Worm (Caenorhabditis elegans) whole organism, L4 larva: ENCODE measurements around the gene qars-1.
"Not testable (repeated sequence)": the region's sequence is repeated elsewhere in the genome, so short reads cannot be mapped to it uniquely, and the experiment has no call there.

ENCODE experiments used
- D1046.2 ChIP-seq: fragments of 200-800 bp; sonication (Bioruptor generic); IDR thresholded peaks from 2 replicates; pipeline ENCODE4 v1.3.6; 2022; ENCODE audit warnings: missing genetic modification characterization, missing compliant biosample characterization
- F49E8.2 ChIP-seq: sonication (generic microtip); optimal IDR thresholded peaks from 2 replicates; lab custom pipeline; 2016; ENCODE audit warnings: missing compliant biosample characterization, mild to moderate bottlenecking, missing genetic modification characterization, borderline replicate concordance
- Y105C5A.15 ChIP-seq: fragments of 200-800 bp; sonication (Bioruptor generic); IDR thresholded peaks from 2 replicates; pipeline ENCODE4 v1.3.6; 2022; ENCODE audit warnings: missing genetic modification characterization, missing compliant biosample characterization
- Y48G9A.11 ChIP-seq: fragments of 200-800 bp; sonication (Bioruptor generic); IDR thresholded peaks from 2 replicates; pipeline ENCODE4 v1.3.6; 2022; ENCODE audit warnings: missing genetic modification reagents, missing genetic modification characterization, missing compliant biosample characterization
- Y75B8A.6 ChIP-seq: fragments of 200-800 bp; sonication (Bioruptor generic); IDR thresholded peaks from 2 replicates; pipeline ENCODE4 v1.3.6; 2022; ENCODE audit warnings: missing genetic modification reagents, missing genetic modification characterization, missing compliant biosample characterization
- ZK337.2 ChIP-seq: fragments of 200-800 bp; sonication (Bioruptor generic); IDR thresholded peaks from 2 replicates; pipeline ENCODE4 v1.3.6; 2022; ENCODE audit warnings: missing genetic modification reagents, missing genetic modification characterization, missing compliant biosample characterization
- aha-1 ChIP-seq: fragments of 150-350 bp; peaks from one replicate; lab custom pipeline; 2014; ENCODE audit warnings: missing biosample characterization, missing genetic modification characterization
- arid-1 ChIP-seq: fragments of 200-800 bp; sonication (Bioruptor generic); conservative IDR thresholded peaks from 2 replicates; pipeline ENCODE4 v1.3.6; 2022; ENCODE audit warnings: missing genetic modification reagents, missing genetic modification characterization, missing compliant biosample characterization
- ceh-28 ChIP-seq: fragments of 150-350 bp; optimal IDR thresholded peaks from 2 replicates; lab custom pipeline; 2014; ENCODE audit warnings: missing biosample characterization, missing genetic modification reagents, missing genetic modification characterization
- ceh-44 ChIP-seq: fragments of 200-800 bp; sonication (Bioruptor generic); IDR thresholded peaks from 2 replicates; pipeline ENCODE4 v1.3.6; 2022; ENCODE audit warnings: missing genetic modification reagents, missing genetic modification characterization, missing compliant biosample characterization
- ctbp-1 ChIP-seq: fragments of 200-800 bp; sonication (Bioruptor generic); IDR thresholded peaks from 2 replicates; pipeline ENCODE4 v1.3.6; 2022; ENCODE audit warnings: missing genetic modification reagents, missing genetic modification characterization, missing compliant biosample characterization
- daf-19 ChIP-seq: fragments of 200-800 bp; sonication (Bioruptor generic); conservative IDR thresholded peaks from 2 replicates; pipeline ENCODE4 v1.3.6; 2022; ENCODE audit warnings: missing genetic modification characterization, missing compliant biosample characterization
- daf-8 ChIP-seq: fragments of 200-800 bp; sonication (Bioruptor generic); IDR thresholded peaks from 2 replicates; pipeline ENCODE4 v1.3.6; 2022; ENCODE audit warnings: missing genetic modification characterization, missing compliant biosample characterization
- dmd-8 ChIP-seq: fragments of 200-800 bp; sonication (Bioruptor generic); IDR thresholded peaks from 2 replicates; pipeline ENCODE4 v1.3.6; 2022; ENCODE audit warnings: missing genetic modification characterization, missing compliant biosample characterization
- dmd-9 ChIP-seq: fragments of 200-800 bp; sonication (Bioruptor generic); IDR thresholded peaks from 2 replicates; pipeline ENCODE4 v1.3.6; 2022; ENCODE audit warnings: missing genetic modification reagents, missing genetic modification characterization, missing compliant biosample characterization
- egl-43 ChIP-seq: fragments of 200-800 bp; sonication (Bioruptor generic); IDR thresholded peaks from 2 replicates; pipeline ENCODE4 v1.3.6; 2022; ENCODE audit warnings: missing genetic modification reagents, missing genetic modification characterization, missing compliant biosample characterization
- lim-7 ChIP-seq: fragments of 200-800 bp; sonication (Bioruptor generic); IDR thresholded peaks from 2 replicates; pipeline ENCODE4 v1.3.6; 2022; ENCODE audit warnings: missing genetic modification characterization, missing compliant biosample characterization
- lin-1 ChIP-seq: fragments of 200-800 bp; sonication (Bioruptor generic); IDR thresholded peaks from 2 replicates; pipeline ENCODE4 v1.3.6; 2022; ENCODE audit warnings: missing genetic modification reagents, missing genetic modification characterization, missing compliant biosample characterization
- lin-13 ChIP-seq: fragments of 150-350 bp; optimal IDR thresholded peaks from 2 replicates; lab custom pipeline; 2014; ENCODE audit warnings: missing biosample characterization, missing genetic modification reagents, missing genetic modification characterization
- lin-38 ChIP-seq: fragments of 200-800 bp; sonication (Bioruptor generic); IDR thresholded peaks from 2 replicates; pipeline ENCODE4 v1.3.6; 2022; ENCODE audit warnings: missing genetic modification reagents, missing genetic modification characterization, missing compliant biosample characterization
- madf-5 ChIP-seq, 2 experiments: fragments of 200-800 bp; sonication (Bioruptor generic); IDR thresholded peaks; 2 replicates each; pipeline ENCODE4 v1.3.6; 2022; ENCODE audit warnings: missing compliant biosample characterization in 2 of 2, missing genetic modification characterization in 2 of 2
- mdt-29 ChIP-seq: fragments of 200-800 bp; sonication (Bioruptor generic); IDR thresholded peaks from 2 replicates; pipeline ENCODE4 v1.3.6; 2022; ENCODE audit warnings: missing genetic modification reagents, missing genetic modification characterization, missing compliant biosample characterization
- nhr-10 ChIP-seq: fragments of 150-350 bp; optimal IDR thresholded peaks from 2 replicates; lab custom pipeline; 2014; ENCODE audit warnings: missing biosample characterization, missing genetic modification characterization
- nhr-11 ChIP-seq: fragments of 150-350 bp; optimal IDR thresholded peaks from 2 replicates; lab custom pipeline; 2014; ENCODE audit warnings: missing biosample characterization, missing genetic modification characterization
- nhr-41 ChIP-seq: fragments of 200-800 bp; sonication (Bioruptor generic); IDR thresholded peaks from 2 replicates; pipeline ENCODE4 v1.3.6; 2022; ENCODE audit warnings: missing genetic modification reagents, missing genetic modification characterization, missing compliant biosample characterization
- pha-4 ChIP-seq, 2 experiments: fragments of 150-350 bp in 1 of 2; fragments of 200-800 bp in 1 of 2; sonication (Bioruptor generic) in 1 of 2; IDR thresholded peaks in 1 of 2; optimal IDR thresholded peaks in 1 of 2; 2 replicates each; pipeline versions ENCODE4 v1.3.6 to Lab custom; 2014 to 2022; ENCODE audit warnings: missing genetic modification characterization in 2 of 2, missing genetic modification reagents in 2 of 2, missing biosample characterization in 1 of 2, missing compliant biosample characterization in 1 of 2
- php-3 ChIP-seq: fragments of 200-800 bp; sonication (Bioruptor generic); IDR thresholded peaks from 2 replicates; pipeline ENCODE4 v1.3.6; 2022; ENCODE audit warnings: missing genetic modification reagents, missing genetic modification characterization, missing compliant biosample characterization
- sdz-12 ChIP-seq: fragments of 200-800 bp; sonication (Bioruptor generic); optimal IDR thresholded peaks from 2 replicates; lab custom pipeline; 2018; ENCODE audit warnings: mild to moderate bottlenecking, missing genetic modification characterization, missing compliant biosample characterization
- snpc-1.2 ChIP-seq: fragments of 200-800 bp; sonication (Bioruptor generic); IDR thresholded peaks from 2 replicates; pipeline ENCODE4 v1.3.6; 2022; ENCODE audit warnings: missing genetic modification reagents, missing genetic modification characterization, missing compliant biosample characterization
- spr-1 ChIP-seq: sonication (generic microtip); optimal IDR thresholded peaks from 2 replicates; lab custom pipeline; 2016; ENCODE audit warnings: mild to moderate bottlenecking, missing genetic modification characterization, missing compliant biosample characterization
- tag-97 ChIP-seq: fragments of 200-800 bp; sonication (Bioruptor generic); IDR thresholded peaks from 2 replicates; pipeline ENCODE4 v1.3.6; 2022; ENCODE audit warnings: missing genetic modification characterization, missing compliant biosample characterization
- tra-1 ChIP-seq: fragments of 200-800 bp; sonication (Bioruptor generic); IDR thresholded peaks from 2 replicates; pipeline ENCODE4 v1.3.6; 2022; ENCODE audit warnings: missing genetic modification reagents, missing genetic modification characterization, missing compliant biosample characterization
- unc-130 ChIP-seq: sonication (generic microtip); optimal IDR thresholded peaks from 2 replicates; lab custom pipeline; 2016; ENCODE audit warnings: missing genetic modification reagents, missing genetic modification characterization, missing compliant biosample characterization
- unc-39 ChIP-seq: sonication (generic microtip); optimal IDR thresholded peaks from 2 replicates; lab custom pipeline; 2017; ENCODE audit warnings: missing biosample characterization, missing genetic modification characterization
- vab-7 ChIP-seq: fragments of 200-800 bp; sonication (Bioruptor generic); IDR thresholded peaks from 2 replicates; pipeline ENCODE4 v1.3.6; 2022; ENCODE audit warnings: missing genetic modification reagents, missing genetic modification characterization, missing compliant biosample characterization
- zfp-3 ChIP-seq: fragments of 200-800 bp; sonication (Bioruptor generic); conservative IDR thresholded peaks from 2 replicates; pipeline ENCODE4 v1.3.6; 2022; ENCODE audit warnings: missing genetic modification reagents, missing genetic modification characterization, missing compliant biosample characterization

Gene qars-1

ce11 chrIV:15013083-15013482, at the start of gene qars-1:
qars-1 (minus strand) TSS chrIV:15013183.
- TF ChIP-seq pha-4 (GFP tag; IDR thresholded peaks at IDR 0.05; lab: Robert Waterston, UW) = no peak
- no peak for TF ChIP-seq pha-4 (tag; optimal IDR thresholded peaks at IDR 0.05; lab: Kevin White, UChicago)
- no peak for TF ChIP-seq spr-1 (tag; lab: Kevin White, UChicago)
- TF ChIP-seq sdz-12 (GFP tag; lab: Kevin White, UChicago) = no peak
- no peak for TF ChIP-seq unc-130 (GFP tag; lab: Kevin White, UChicago)
- TF ChIP-seq egl-43 (GFP tag; lab: Robert Waterston, UW) = no peak
- TF ChIP-seq, all 104 proteins: peak for 0

ce11 chrIV:15059150-15059549, 46.2 kb upstream of the qars-1 start:
- TF ChIP-seq pha-4 (GFP tag; IDR thresholded peaks at IDR 0.05; lab: Robert Waterston, UW) (peak; percentile 92), snpc-1.2 (peak; percentile 98), ceh-44 (GFP tag; lab: Robert Waterston, UW) (peak; percentile 82), D1046.2 (peak; percentile 80; the same call in 1 of the 2 replicates), ZK337.2 (peak; percentile 69), Y48G9A.11 (GFP tag; lab: Robert Waterston, UW) (peak; percentile 92), tra-1 (GFP tag; lab: Robert Waterston, UW) (peak; percentile 78; the same call in 1 of the 2 replicates), ctbp-1 (GFP tag; lab: Robert Waterston, UW) (peak; percentile 92), lim-7 (GFP tag; lab: Robert Waterston, UW) (peak; percentile 78), vab-7 (GFP tag; lab: Robert Waterston, UW) (peak; percentile 93), lin-1 (GFP tag; lab: Robert Waterston, UW) (peak; percentile 90), Y105C5A.15 (peak; percentile 96), nhr-41 (peak; percentile 78; the same call in 1 of the 2 replicates), daf-8 (0 out of 2 replicates have a peak, but pooled peaks have one; percentile 15), dmd-9 (GFP tag; lab: Robert Waterston, UW) (0 out of 2 replicates have a peak, but pooled peaks have one; percentile 63), madf-5 (GFP tag; IDR thresholded peaks at IDR 0.05; lab: Robert Waterston, UW) (peak in 1 of 2 experiments; percentile 71; a peak in 1 of 4 replicates), zfp-3 (GFP tag; lab: Robert Waterston, UW) (peak; percentile 78; the same call in 1 of the 2 replicates), mdt-29 (GFP tag; lab: Robert Waterston, UW) (peak; percentile 99), lin-13 (peak; percentile 61), arid-1 (peak; percentile 88), F49E8.2 (tag; lab: Kevin White, UChicago) (peak; percentile 48), dmd-8 (peak; percentile 87), lin-38 (GFP tag; lab: Robert Waterston, UW) (peak; percentile 67), Y75B8A.6 (GFP tag; lab: Robert Waterston, UW) (peak; percentile 73; the same call in 1 of the 2 replicates)
- TF ChIP-seq pha-4 (tag; optimal IDR thresholded peaks at IDR 0.05; lab: Kevin White, UChicago) = not testable (repeated sequence)
- TF ChIP-seq, all 104 proteins: peak for 24; not testable (repeated sequence) for 80

ce11 chrIV:15057994-15058393, 45.0 kb upstream of the qars-1 start, which contains the start of gene Y41E3.13:
Y41E3.13 (plus strand) TSS chrIV:15058294.
- TF ChIP-seq php-3 (GFP tag; lab: Robert Waterston, UW) = no peak
- TF ChIP-seq Y75B8A.6 (GFP tag; lab: Robert Waterston, UW) = no peak
- no peak for TF ChIP-seq nhr-11 (tag; lab: Kevin White, UChicago)
- no peak for TF ChIP-seq nhr-10
- peak; percentile 14 for TF ChIP-seq aha-1 (tag; lab: Kevin White, UChicago)
- no peak for TF ChIP-seq tag-97
- TF ChIP-seq unc-39 = no peak
- no peak for TF ChIP-seq daf-19 (GFP tag; lab: Robert Waterston, UW)
- no peak for TF ChIP-seq ceh-28 (tag; lab: Kevin White, UChicago)
